Fruit fly (Drosophila melanogaster) whole organism, embryonic: ENCODE data around the gene mirr.

Source experiments
- ATbp ChIP-seq: fragments of 200-800 bp; sonication (Bioruptor generic); optimal IDR thresholded peaks from 2 replicates; lab custom pipeline; 2017; ENCODE audit warnings: missing biosample characterization, mild to moderate bottlenecking, missing genetic modification characterization, missing genetic modification reagents
- Abd-B ChIP-seq: fragments of 200-800 bp; sonication (Bioruptor generic); optimal IDR thresholded peaks from 2 replicates; lab custom pipeline; 2018; ENCODE audit warnings: missing biosample characterization, mild to moderate bottlenecking, missing genetic modification characterization, moderate library complexity
- CG10267 ChIP-seq: fragments of 200-800 bp; sonication (Bioruptor generic); optimal IDR thresholded peaks from 2 replicates; lab custom pipeline; 2018; ENCODE audit warnings: missing biosample characterization, mild to moderate bottlenecking, missing genetic modification characterization, moderate library complexity
- CG10431 ChIP-seq: fragments of 200-800 bp; sonication (Bioruptor generic); optimal IDR thresholded peaks from 3 replicates; lab custom pipeline; 2018; ENCODE audit warnings: missing biosample characterization, mild to moderate bottlenecking, missing genetic modification characterization
- CG10654 ChIP-seq: fragments of 200-800 bp; sonication (Bioruptor generic); optimal IDR thresholded peaks from 2 replicates; lab custom pipeline; 2016; ENCODE audit warnings: missing biosample characterization, missing genetic modification characterization
- CG10959 ChIP-seq: fragments of 200-800 bp; sonication (Bioruptor generic); IDR thresholded peaks from 2 replicates; pipeline ENCODE4 v1.3.6; 2022; ENCODE audit warnings: missing biosample characterization, missing genetic modification characterization
- CG10979 ChIP-seq: fragments of 200-800 bp; sonication (Bioruptor generic); optimal IDR thresholded peaks from 2 replicates; lab custom pipeline; 2018; ENCODE audit warnings: missing biosample characterization, mild to moderate bottlenecking, missing genetic modification characterization, moderate library complexity
- CG11504 ChIP-seq: fragments of 200-800 bp; sonication (Bioruptor generic); optimal IDR thresholded peaks from 3 replicates; lab custom pipeline; 2019; ENCODE audit warnings: missing biosample characterization, mild to moderate bottlenecking, missing genetic modification characterization, moderate library complexity
- CG11560 ChIP-seq: fragments of 200-800 bp; sonication (Bioruptor generic); IDR thresholded peaks from 3 replicates; pipeline ENCODE4 v1.3.6; 2022; ENCODE audit warnings: missing biosample characterization, missing genetic modification characterization
- CG1233 ChIP-seq: fragments of 200-800 bp; sonication (Bioruptor generic); optimal IDR thresholded peaks from 4 replicates; lab custom pipeline; 2018; ENCODE audit warnings: missing biosample characterization, mild to moderate bottlenecking, missing genetic modification characterization
- CG14050 ChIP-seq: fragments of 200-800 bp; sonication (Bioruptor generic); IDR thresholded peaks from 3 replicates; pipeline ENCODE4 v1.3.6; 2022; ENCODE audit warnings: missing biosample characterization, missing genetic modification characterization
- CG15073 ChIP-seq: fragments of 200-800 bp; sonication (Bioruptor generic); optimal IDR thresholded peaks from 2 replicates; lab custom pipeline; 2016; ENCODE audit warnings: missing biosample characterization, missing genetic modification characterization
- CG17361 ChIP-seq: fragments of 200-800 bp; sonication (Bioruptor generic); IDR thresholded peaks from 3 replicates; pipeline ENCODE4 v1.3.6; 2022; ENCODE audit warnings: missing biosample characterization, missing genetic modification characterization
- CG17612 ChIP-seq: fragments of 200-800 bp; sonication (Bioruptor generic); IDR thresholded peaks from 2 replicates; pipeline ENCODE4 v1.3.6; 2022; ENCODE audit warnings: missing biosample characterization, missing genetic modification characterization
- CG17829 ChIP-seq: fragments of 200-800 bp; optimal IDR thresholded peaks from 2 replicates; lab custom pipeline; 2019; ENCODE audit warnings: missing biosample characterization, mild to moderate bottlenecking, missing genetic modification characterization, moderate library complexity
- CG2678 ChIP-seq: fragments of 200-800 bp; sonication (Bioruptor generic); optimal IDR thresholded peaks from 3 replicates; lab custom pipeline; 2019; ENCODE audit warnings: missing biosample characterization, mild to moderate bottlenecking, missing genetic modification characterization, moderate library complexity
- CG3065 ChIP-seq: fragments of 200-800 bp; sonication (Bioruptor generic); optimal IDR thresholded peaks from 2 replicates; lab custom pipeline; 2016; ENCODE audit warnings: missing biosample characterization, missing genetic modification characterization
- CG3407 ChIP-seq: fragments of 200-800 bp; sonication (Bioruptor generic); optimal IDR thresholded peaks from 2 replicates; lab custom pipeline; 2018; ENCODE audit warnings: missing biosample characterization, mild to moderate bottlenecking, missing genetic modification characterization
- CG3995 ChIP-seq: fragments of 200-800 bp; sonication (Bioruptor generic); optimal IDR thresholded peaks from 3 replicates; lab custom pipeline; 2016; ENCODE audit warnings: missing biosample characterization, missing genetic modification characterization
- CG4424 ChIP-seq: fragments of 200-800 bp; sonication (Bioruptor generic); optimal IDR thresholded peaks from 3 replicates; lab custom pipeline; 2016; ENCODE audit warnings: missing biosample characterization, missing genetic modification characterization
- CG5953 ChIP-seq: fragments of 200-800 bp; sonication (Bioruptor generic); IDR thresholded peaks from 2 replicates; pipeline ENCODE4 v1.3.6; 2022; ENCODE audit warnings: missing biosample characterization, missing genetic modification characterization
- CG6654 ChIP-seq: fragments of 200-800 bp; sonication (Bioruptor generic); optimal IDR thresholded peaks from 2 replicates; lab custom pipeline; 2017; ENCODE audit warnings: missing biosample characterization, mild to moderate bottlenecking, missing genetic modification characterization
- CG6765 ChIP-seq: fragments of 200-800 bp; sonication (Bioruptor generic); optimal IDR thresholded peaks from 3 replicates; lab custom pipeline; 2017; ENCODE audit warnings: missing biosample characterization, mild to moderate bottlenecking, missing genetic modification characterization
- CG6854 ChIP-seq: fragments of 200-800 bp; sonication (Bioruptor generic); optimal IDR thresholded peaks from 3 replicates; lab custom pipeline; 2017; ENCODE audit warnings: missing biosample characterization, mild to moderate bottlenecking, missing genetic modification characterization
- CG7839 ChIP-seq: fragments of 200-800 bp; sonication (Bioruptor generic); optimal IDR thresholded peaks from 3 replicates; lab custom pipeline; 2018; ENCODE audit warnings: missing biosample characterization, mild to moderate bottlenecking, missing genetic modification characterization, moderate library complexity
- D ChIP-seq, 2 experiments: fragments of 200-800 bp in 1 of 2; fragments of >200 bp in 1 of 2; sonication (Bioruptor generic) in 1 of 2; optimal IDR thresholded peaks; 2 replicates in 1 of 2; 3 replicates in 1 of 2; lab custom pipeline; 2017; ENCODE audit warnings: mild to moderate bottlenecking in 1 of 2, missing biosample characterization in 1 of 2, missing genetic modification characterization in 1 of 2, missing genetic modification reagents in 1 of 2
- HHEX ChIP-seq: fragments of 200-800 bp; sonication (Bioruptor generic); optimal IDR thresholded peaks from 3 replicates; lab custom pipeline; 2017; ENCODE audit warnings: missing biosample characterization, mild to moderate bottlenecking, missing genetic modification characterization, missing genetic modification reagents
- Lhr ChIP-seq: fragments of 200-800 bp; sonication (Bioruptor generic); optimal IDR thresholded peaks from 3 replicates; lab custom pipeline; 2017; ENCODE audit warnings: mild to moderate bottlenecking, missing biosample characterization, missing genetic modification reagents, missing genetic modification characterization
- Mad ChIP-seq: fragments of 200-800 bp; sonication (Bioruptor generic); optimal IDR thresholded peaks from 2 replicates; lab custom pipeline; 2016; ENCODE audit warnings: missing biosample characterization, missing genetic modification characterization
- NC2β ChIP-seq: fragments of 200-800 bp; sonication (Bioruptor generic); optimal IDR thresholded peaks from 2 replicates; lab custom pipeline; 2016; ENCODE audit warnings: missing biosample characterization, missing genetic modification characterization
- Rx ChIP-seq: fragments of 200-800 bp; sonication (Bioruptor generic); IDR thresholded peaks from 2 replicates; pipeline ENCODE4 v1.3.6; 2022; ENCODE audit warnings: missing biosample characterization, missing genetic modification characterization
- Sox100B ChIP-seq: fragments of 200-800 bp; sonication (Bioruptor generic); optimal IDR thresholded peaks from 3 replicates; lab custom pipeline; 2018; ENCODE audit warnings: missing biosample characterization, mild to moderate bottlenecking, missing genetic modification characterization
- az2 ChIP-seq: fragments of 200-800 bp; sonication (Bioruptor generic); optimal IDR thresholded peaks from 3 replicates; lab custom pipeline; 2016; ENCODE audit warnings: missing biosample characterization, missing genetic modification characterization
- dan ChIP-seq: fragments of 200-800 bp; sonication (Bioruptor generic); IDR thresholded peaks from 2 replicates; pipeline ENCODE4 v1.3.6; 2022; ENCODE audit warnings: missing biosample characterization, missing genetic modification characterization
- dmrt11E ChIP-seq: fragments of 200-800 bp; sonication (Bioruptor generic); optimal IDR thresholded peaks from 3 replicates; lab custom pipeline; 2018; ENCODE audit warnings: missing biosample characterization, mild to moderate bottlenecking, missing genetic modification characterization, moderate library complexity
- dysf ChIP-seq: fragments of 200-800 bp; sonication (Bioruptor generic); IDR thresholded peaks from 3 replicates; pipeline ENCODE4 v1.3.6; 2022; ENCODE audit warnings: missing biosample characterization, missing genetic modification characterization
- fd96Cb ChIP-seq: fragments of 200-800 bp; sonication (Bioruptor generic); optimal IDR thresholded peaks from 2 replicates; lab custom pipeline; 2018; ENCODE audit warnings: missing biosample characterization, mild to moderate bottlenecking, missing genetic modification characterization, moderate library complexity
- klu ChIP-seq: fragments of 200-800 bp; sonication (Bioruptor generic); IDR thresholded peaks from 2 replicates; pipeline ENCODE4 v1.3.6; 2022; ENCODE audit warnings: missing biosample characterization, missing genetic modification characterization
- lov ChIP-seq, 2 experiments: fragments of 200-800 bp in 1 of 2; fragments of >200 bp in 1 of 2; sonication (Bioruptor generic) in 1 of 2; IDR thresholded peaks in 1 of 2; optimal IDR thresholded peaks in 1 of 2; 2 replicates in 1 of 2; 3 replicates in 1 of 2; pipeline versions ENCODE4 v1.3.6 to Lab custom; 2017 to 2022; ENCODE audit warnings: missing biosample characterization in 1 of 2, missing genetic modification characterization in 1 of 2
- odd ChIP-seq: fragments of 200-800 bp; sonication (Bioruptor generic); optimal IDR thresholded peaks from 2 replicates; lab custom pipeline; 2017; ENCODE audit warnings: missing biosample characterization, mild to moderate bottlenecking, missing genetic modification characterization
- onecut ChIP-seq: fragments of 200-800 bp; sonication (Bioruptor generic); IDR thresholded peaks from 2 replicates; pipeline ENCODE4 v1.3.6; 2022; ENCODE audit warnings: missing biosample characterization, missing genetic modification characterization
- phol ChIP-seq: fragments of 200-800 bp; sonication (Bioruptor generic); optimal IDR thresholded peaks from 3 replicates; lab custom pipeline; 2018; ENCODE audit warnings: missing biosample characterization, mild to moderate bottlenecking, missing genetic modification characterization, moderate library complexity
- slou ChIP-seq: fragments of 200-800 bp; sonication (Bioruptor generic); optimal IDR thresholded peaks from 3 replicates; lab custom pipeline; 2016; ENCODE audit warnings: missing biosample characterization, missing genetic modification characterization
- sob ChIP-seq: fragments of 200-800 bp; sonication (Bioruptor generic); IDR thresholded peaks from 2 replicates; pipeline ENCODE4 v1.3.6; 2022; ENCODE audit warnings: missing biosample characterization, missing genetic modification characterization
- tin ChIP-seq: fragments of 200-800 bp; sonication (Bioruptor generic); optimal IDR thresholded peaks from 3 replicates; lab custom pipeline; 2016; ENCODE audit warnings: missing biosample characterization, missing genetic modification characterization
- trem ChIP-seq: fragments of 200-800 bp; optimal IDR thresholded peaks from 3 replicates; lab custom pipeline; 2019; ENCODE audit warnings: missing biosample characterization, mild to moderate bottlenecking, missing genetic modification characterization, moderate library complexity
- tx ChIP-seq: fragments of 200-800 bp; sonication (Bioruptor generic); optimal IDR thresholded peaks from 2 replicates; lab custom pipeline; 2016; ENCODE audit warnings: missing biosample characterization, missing genetic modification characterization
- vvl ChIP-seq: fragments of 200-800 bp; sonication (Bioruptor generic); IDR thresholded peaks from 2 replicates; pipeline ENCODE4 v1.3.6; 2022; ENCODE audit warnings: missing biosample characterization, missing genetic modification characterization
- zen ChIP-seq: fragments of 200-800 bp; sonication (Bioruptor generic); optimal IDR thresholded peaks from 3 replicates; lab custom pipeline; 2018; ENCODE audit warnings: missing biosample characterization, mild to moderate bottlenecking, missing genetic modification characterization, moderate library complexity

The mirr gene

dm6 chr3L:12716661-12717060 lies 23.2 kb downstream of the mirr start:
- TF ChIP-seq CG4424 (GFP tag; lab: Kevin White, UChicago) (no peak), klu (GFP tag; lab: Robert Waterston, UW) (no peak), lov (optimal IDR thresholded peaks at IDR 0.05; lab: Kevin White, UChicago) (no peak), lov (GFP tag; IDR thresholded peaks at IDR 0.05; lab: Robert Waterston, UW) (0 out of 3 replicates have a peak, but pooled peaks have one; percentile 27), NC2β (GFP tag; lab: Kevin White, UChicago) (no peak), Mad (no peak), dan (GFP tag; lab: Robert Waterston, UW) (no peak), CG2678 (tag; lab: Kevin White, UChicago) (no peak)

dm6 chr3L:12717621-12718020 lies 24.2 kb downstream of the mirr start:
- TF ChIP-seq CG1233 (GFP tag; lab: Kevin White, UChicago) (no peak), Lhr (GFP tag; lab: Kevin White, UChicago) (no peak), CG11560 (tag; lab: Robert Waterston, UW) (no peak), Sox100B (GFP tag; lab: Kevin White, UChicago) (peak; percentile 60), CG6765 (GFP tag; lab: Kevin White, UChicago) (no peak), CG3995 (no peak), onecut (GFP tag; lab: Robert Waterston, UW) (no peak), HHEX (GFP tag; lab: Kevin White, UChicago) (peak; percentile 20), phol (tag; lab: Kevin White, UChicago) (peak; percentile 39), CG10431 (GFP tag; lab: Kevin White, UChicago) (no peak), slou (GFP tag; lab: Kevin White, UChicago) (no peak), CG6854 (GFP tag; lab: Kevin White, UChicago) (no peak), CG10959 (GFP tag; lab: Robert Waterston, UW) (no peak), vvl (GFP tag; lab: Robert Waterston, UW) (no peak), CG14050 (GFP tag; lab: Robert Waterston, UW) (no peak), CG10979 (peak; percentile 69), tx (GFP tag; lab: Kevin White, UChicago) (no peak), dysf (GFP tag; lab: Robert Waterston, UW) (no peak), zen (tag; lab: Kevin White, UChicago) (no peak), trem (tag; lab: Kevin White, UChicago) (peak; percentile 4), CG7839 (peak; percentile 8), CG17612 (no peak), CG10267 (peak; percentile 46), CG6654 (peak; percentile 26), CG3065 (GFP tag; lab: Kevin White, UChicago) (no peak), odd (GFP tag; lab: Kevin White, UChicago) (no peak), CG5953 (GFP tag; lab: Robert Waterston, UW) (no peak), CG17829 (tag; lab: Kevin White, UChicago) (no peak), CG10654 (GFP tag; lab: Kevin White, UChicago) (no peak), Rx (GFP tag; lab: Robert Waterston, UW) (no peak), az2 (GFP tag; lab: Kevin White, UChicago) (no peak), fd96Cb (peak; percentile 44), D (optimal IDR thresholded peaks at IDR 0.05; lab: Kevin White, UChicago) (no peak), D (GFP tag; optimal IDR thresholded peaks at IDR 0.05; lab: Kevin White, UChicago) (peak; percentile 24), Abd-B (GFP tag; lab: Kevin White, UChicago) (no peak), CG3407 (GFP tag; lab: Kevin White, UChicago) (no peak), tin (GFP tag; lab: Kevin White, UChicago) (peak; percentile 19), CG11504 (tag; lab: Kevin White, UChicago) (peak; percentile 64), CG15073 (GFP tag; lab: Kevin White, UChicago) (no peak), CG17361 (GFP tag; lab: Robert Waterston, UW) (peak; percentile 59; the same call in 2 of the 3 replicates), sob (GFP tag; lab: Robert Waterston, UW) (no peak), dmrt11E (tag; lab: Kevin White, UChicago) (peak; percentile 43), ATbp (peak; percentile 11), CG2678 (tag; lab: Kevin White, UChicago) (peak; percentile 38)
